Worm (Caenorhabditis elegans) whole organism, L1 larva: Measurements from ENCODE around the gene F42G2.7.

Experiments
- C04F5.9 ChIP-seq: sonication (generic microtip); optimal IDR thresholded peaks from 2 replicates; lab custom pipeline; 2016; ENCODE audit warnings: missing genetic modification characterization, missing compliant biosample characterization
- Y116A8C.19 ChIP-seq: sonication (generic microtip); optimal IDR thresholded peaks from 2 replicates; lab custom pipeline; 2016; ENCODE audit warnings: missing compliant biosample characterization, missing genetic modification characterization, borderline replicate concordance
- alr-1 ChIP-seq: fragments of 200-800 bp; sonication (Bioruptor generic); optimal IDR thresholded peaks from 2 replicates; lab custom pipeline; 2018; ENCODE audit warnings: borderline replicate concordance, mild to moderate bottlenecking, missing genetic modification characterization, missing compliant biosample characterization
- ceh-63 ChIP-seq: fragments of 200-800 bp; sonication (Bioruptor generic); optimal IDR thresholded peaks from 2 replicates; lab custom pipeline; 2018; ENCODE audit warnings: mild to moderate bottlenecking, missing genetic modification characterization, missing compliant biosample characterization
- ceh-8 ChIP-seq: fragments of 200-800 bp; sonication (Bioruptor generic); optimal IDR thresholded peaks from 2 replicates; lab custom pipeline; 2018; ENCODE audit warnings: mild to moderate bottlenecking, missing genetic modification characterization, moderate library complexity, missing compliant biosample characterization
- dsc-1 ChIP-seq: sonication (generic microtip); optimal IDR thresholded peaks from 2 replicates; lab custom pipeline; 2016; ENCODE audit warnings: mild to moderate bottlenecking, missing genetic modification characterization, missing compliant biosample characterization
- egl-27 ChIP-seq, 2 experiments: fragments of 150-350 bp in 1 of 2; sonication (generic microtip); optimal IDR thresholded peaks; 3 replicates each; lab custom pipeline; 2017 to 2018; ENCODE audit warnings: missing biosample characterization in 2 of 2, missing genetic modification characterization in 2 of 2, missing genetic modification reagents in 2 of 2
- elt-3 ChIP-seq, 6 experiments: fragments of 150-350 bp in 1 of 6; sonication (generic microtip); optimal IDR thresholded peaks; 2 replicates each; lab custom pipeline; 2017 to 2018; ENCODE audit warnings: missing biosample characterization in 6 of 6, missing genetic modification characterization in 6 of 6, inconsistent platforms in 1 of 6
- ets-5 ChIP-seq: fragments of 200-800 bp; sonication (Bioruptor generic); IDR thresholded peaks from 2 replicates; pipeline ENCODE4 v1.3.6; 2022; ENCODE audit warnings: missing genetic modification characterization, missing compliant biosample characterization
- fkh-4 ChIP-seq: sonication (generic microtip); optimal IDR thresholded peaks from 2 replicates; lab custom pipeline; 2016; ENCODE audit warnings: missing compliant biosample characterization, missing genetic modification characterization, borderline replicate concordance
- fkh-8 ChIP-seq: sonication (generic microtip); optimal IDR thresholded peaks from 2 replicates; lab custom pipeline; 2016; ENCODE audit warnings: mild to moderate bottlenecking, missing genetic modification characterization, missing compliant biosample characterization
- hlh-4 ChIP-seq: sonication (generic microtip); optimal IDR thresholded peaks from 2 replicates; lab custom pipeline; 2016; ENCODE audit warnings: mild to moderate bottlenecking, missing genetic modification characterization, missing compliant biosample characterization
- mab-9 ChIP-seq: fragments of 200-800 bp; sonication (Bioruptor generic); IDR thresholded peaks from 2 replicates; pipeline ENCODE4 v1.3.6; 2022; ENCODE audit warnings: missing genetic modification reagents, missing genetic modification characterization, missing compliant biosample characterization
- mdl-1 ChIP-seq, 2 experiments: fragments of 150-350 bp; optimal IDR thresholded peaks; 2 replicates each; lab custom pipeline; 2014 to 2017; ENCODE audit warnings: missing biosample characterization in 2 of 2, missing genetic modification characterization in 2 of 2, inconsistent platforms in 1 of 2
- mef-2 ChIP-seq: fragments of 150-350 bp; optimal IDR thresholded peaks from 2 replicates; lab custom pipeline; 2014; ENCODE audit warnings: missing biosample characterization, missing genetic modification characterization
- skn-1 ChIP-seq: fragments of 150-350 bp; optimal IDR thresholded peaks from 2 replicates; lab custom pipeline; 2014; ENCODE audit warnings: missing biosample characterization, missing genetic modification characterization
- snu-23 ChIP-seq: sonication (generic microtip); optimal IDR thresholded peaks from 2 replicates; lab custom pipeline; 2016; ENCODE audit warnings: missing genetic modification characterization, missing compliant biosample characterization
- sptf-1 ChIP-seq: fragments of 150-350 bp; optimal IDR thresholded peaks from 2 replicates; lab custom pipeline; 2014; ENCODE audit warnings: missing biosample characterization, missing genetic modification characterization
- tlp-1 ChIP-seq: fragments of 150-350 bp; optimal IDR thresholded peaks from 2 replicates; lab custom pipeline; 2014; ENCODE audit warnings: missing biosample characterization, missing genetic modification characterization
- unc-130 ChIP-seq: fragments of 150-350 bp; optimal IDR thresholded peaks from 2 replicates; lab custom pipeline; 2017; ENCODE audit warnings: missing biosample characterization, missing genetic modification characterization, inconsistent platforms
- unc-30 ChIP-seq: sonication (generic microtip); optimal IDR thresholded peaks from 2 replicates; lab custom pipeline; 2017; ENCODE audit warnings: missing biosample characterization, missing genetic modification characterization
- unc-62 ChIP-seq: fragments of 150-350 bp; optimal IDR thresholded peaks from 2 replicates; lab custom pipeline; 2014; ENCODE audit warnings: missing biosample characterization, missing genetic modification reagents, missing genetic modification characterization
- unc-98 ChIP-seq: fragments of 200-800 bp; sonication (Bioruptor generic); IDR thresholded peaks from 2 replicates; pipeline ENCODE4 v1.3.6; 2022; ENCODE audit warnings: missing genetic modification characterization, missing compliant biosample characterization
- zip-4 ChIP-seq: fragments of 200-800 bp; sonication (Bioruptor generic); optimal IDR thresholded peaks from 2 replicates; lab custom pipeline; 2018; ENCODE audit warnings: mild to moderate bottlenecking, missing genetic modification characterization, moderate library complexity, missing compliant biosample characterization
- ztf-11 ChIP-seq, 2 experiments: sonication (generic microtip); optimal IDR thresholded peaks; 2 replicates each; lab custom pipeline; 2016 to 2017; ENCODE audit warnings: missing genetic modification characterization in 2 of 2, missing biosample characterization in 1 of 2, missing compliant biosample characterization in 1 of 2

F42G2.7 gene

DNA sequence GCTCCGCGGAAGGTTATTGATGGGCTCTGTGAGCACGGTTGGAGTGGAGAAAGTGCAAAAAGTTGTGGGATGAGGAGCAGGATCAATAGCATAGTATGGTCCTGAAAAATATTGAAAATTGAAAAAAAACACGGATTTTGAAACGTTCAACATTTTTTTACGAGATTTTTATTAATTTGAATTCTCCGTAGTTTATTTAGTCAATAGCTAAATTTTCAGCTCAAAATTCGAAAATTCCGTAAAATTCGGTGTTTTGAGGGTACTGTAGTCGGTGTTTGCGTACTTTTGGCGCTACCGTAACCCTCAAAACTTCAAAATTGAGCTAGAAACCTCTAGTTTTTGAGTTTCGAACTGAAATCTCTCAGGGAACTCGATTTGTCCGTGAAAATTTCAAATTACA lies 40.9 kb downstream of the F42G2.7 start, which contains the start of gene pqn-42:
Gene pqn-42 (minus strand): TSS at position 101 of the 400 bp plus-strand sequence.
- TF ChIP-seq egl-27 (tag; optimal IDR thresholded peaks at IDR 0.05; lab: Kevin White, UChicago), result no peak
- no peak for TF ChIP-seq Y116A8C.19 (tag; lab: Kevin White, UChicago)
- TF ChIP-seq alr-1, result no peak
- no peak for TF ChIP-seq C04F5.9
- no peak for TF ChIP-seq unc-30 (tag; lab: Kevin White, UChicago)
- no peak for TF ChIP-seq skn-1 (tag; lab: Kevin White, UChicago)
- no peak for TF ChIP-seq unc-130
- TF ChIP-seq tlp-1 (tag; lab: Kevin White, UChicago), result no peak
- no peak for TF ChIP-seq ets-5 (GFP tag; lab: Robert Waterston, UW)
- TF ChIP-seq mef-2, result no peak
- TF ChIP-seq ceh-8, result no peak
- no peak for TF ChIP-seq unc-62 (GFP tag; lab: Kevin White, UChicago)
- TF ChIP-seq zip-4 (GFP tag; lab: Kevin White, UChicago), result no peak
- no peak for TF ChIP-seq fkh-8
- no peak for TF ChIP-seq dsc-1 (tag; lab: Kevin White, UChicago)
- TF ChIP-seq mdl-1 (tag; optimal IDR thresholded peaks at IDR 0.05; lab: Kevin White, UChicago), result no peak
- TF ChIP-seq snu-23 (GFP tag; lab: Kevin White, UChicago), result no peak
- no peak for TF ChIP-seq mab-9

DNA sequence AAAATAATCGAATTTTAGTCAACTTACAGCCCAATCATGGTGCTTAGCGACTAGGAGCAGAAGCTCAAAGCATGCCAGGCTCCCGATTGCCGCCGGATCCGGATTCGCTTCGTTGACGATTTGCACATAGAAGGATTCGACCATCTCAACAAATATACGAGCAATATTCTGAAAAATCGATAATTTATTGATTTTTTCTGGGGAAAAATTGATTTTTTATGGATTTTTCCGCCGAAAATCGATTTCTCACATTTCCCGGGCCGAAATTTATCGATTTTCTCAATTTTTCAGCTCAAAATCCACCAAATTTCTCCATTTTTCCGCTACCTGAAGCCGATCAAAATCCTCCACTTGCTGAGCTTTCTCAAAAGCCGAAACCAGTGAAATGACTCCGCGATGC lies 50.9 kb downstream of the F42G2.7 start:
- TF ChIP-seq ceh-63 (GFP tag; lab: Kevin White, UChicago) (no peak), unc-98 (no peak), fkh-4 (tag; lab: Kevin White, UChicago) (no peak), hlh-4 (no peak), elt-3 (tag; optimal IDR thresholded peaks at IDR 0.05; lab: Kevin White, UChicago) (no peak), dsc-1 (tag; lab: Kevin White, UChicago) (no peak), sptf-1 (tag; lab: Kevin White, UChicago) (no peak), ceh-8 (no peak), ztf-11 (tag; optimal IDR thresholded peaks at IDR 0.05; lab: Kevin White, UChicago) (no peak), snu-23 (GFP tag; lab: Kevin White, UChicago) (no peak)
